Worm (Caenorhabditis elegans): ENCODE results near the gene arrd-6.
A peak's percentile ranks its signal among the peaks of the same experiment; 100 is the strongest.

arrd-6 gene

ce11 chrII:11176441-11176840 lies 33.9 kb downstream of the arrd-6 start:
- TF ChIP-seq ceh-44 (GFP tag; IDR thresholded peaks at IDR 0.05) = no peak
- TF ChIP-seq ceh-62 (tag; optimal IDR thresholded peaks at IDR 0.05) = no peak
- no peak for TF ChIP-seq F49E8.2 (tag; optimal IDR thresholded peaks at IDR 0.05; ENCODE audit: borderline replicate concordance)
- no peak for TF ChIP-seq nhr-76 (tag; optimal IDR thresholded peaks at IDR 0.05)
- TF ChIP-seq F26F4.8 (GFP tag; conservative IDR thresholded peaks at IDR 0.05) = no peak
- TF ChIP-seq jun-1 (tag; optimal IDR thresholded peaks at IDR 0.05) = no peak
- TF ChIP-seq hlh-11 (tag; optimal IDR thresholded peaks at IDR 0.05) = no peak
- TF ChIP-seq nhr-10 (tag; optimal IDR thresholded peaks at IDR 0.05) = no peak
- peak; percentile 90 for TF ChIP-seq mes-2 (tag; optimal IDR thresholded peaks at IDR 0.05; ENCODE audit: poor library complexity, severe bottlenecking)
- no peak for TF ChIP-seq tag-97 (GFP tag; IDR thresholded peaks at IDR 0.05)
- TF ChIP-seq hif-1 (tag; optimal IDR thresholded peaks at IDR 0.05) = peak in 1 of 2 experiments; percentile 51
- TF ChIP-seq daf-16 (GFP tag; optimal IDR thresholded peaks at IDR 0.05) = no peak
- no peak for TF ChIP-seq daf-16 (tag; optimal IDR thresholded peaks at IDR 0.05)
- no peak for TF ChIP-seq lin-29 (GFP tag; IDR thresholded peaks at IDR 0.05)
- no peak for TF ChIP-seq hmg-1.1 (GFP tag; IDR thresholded peaks at IDR 0.05)
- TF ChIP-seq sdz-12 (GFP tag; optimal IDR thresholded peaks at IDR 0.05) = no peak
- TF ChIP-seq rbr-2 (tag; optimal IDR thresholded peaks at IDR 0.05) = no peak
- no peak for TF ChIP-seq zip-2 (tag; optimal IDR thresholded peaks at IDR 0.05)
- TF ChIP-seq ceh-28 (tag; optimal IDR thresholded peaks at IDR 0.05) = no peak
- TF ChIP-seq set-16 (GFP tag; IDR thresholded peaks at IDR 0.05) = no peak
- no peak for TF ChIP-seq php-3 (GFP tag; IDR thresholded peaks at IDR 0.05)
- no peak for TF ChIP-seq nhr-77 (tag; optimal IDR thresholded peaks at IDR 0.05)
- TF ChIP-seq arid-1 (GFP tag; conservative IDR thresholded peaks at IDR 0.05) = no peak
- no peak for TF ChIP-seq ztf-7 (tag; optimal IDR thresholded peaks at IDR 0.05)
- TF ChIP-seq aly-2 (tag; optimal IDR thresholded peaks at IDR 0.05) = no peak
- TF ChIP-seq lsy-2 (tag; optimal IDR thresholded peaks at IDR 0.05) = peak in 1 of 2 experiments; percentile 7
- peak; percentile 52 for TF ChIP-seq lin-38 (GFP tag; IDR thresholded peaks at IDR 0.05)
- no peak for TF ChIP-seq Y48G9A.11 (GFP tag; IDR thresholded peaks at IDR 0.05)
- no peak for TF ChIP-seq T20F7.1 (GFP tag; optimal IDR thresholded peaks at IDR 0.05)
- no peak for TF ChIP-seq F37D6.2 (tag; optimal IDR thresholded peaks at IDR 0.05)
- TF ChIP-seq zag-1 (tag; optimal IDR thresholded peaks at IDR 0.05) = no peak
- TF ChIP-seq F44E2.7 (GFP tag; IDR thresholded peaks at IDR 0.05) = no peak
- TF ChIP-seq mxl-3 (GFP tag; optimal IDR thresholded peaks at IDR 0.05) = no peak
- TF ChIP-seq skn-1 (tag; optimal IDR thresholded peaks at IDR 0.05) = no peak
- no peak for TF ChIP-seq nhr-237 (tag; optimal IDR thresholded peaks at IDR 0.05)
- TF ChIP-seq fkh-10 (GFP tag; optimal IDR thresholded peaks at IDR 0.05) = no peak
- TF ChIP-seq egl-43 (GFP tag; IDR thresholded peaks at IDR 0.05) = no peak
- TF ChIP-seq nhr-42 (GFP tag; IDR thresholded peaks at IDR 0.05) = no peak
- TF ChIP-seq lir-3 (tag; optimal IDR thresholded peaks at IDR 0.05) = no peak
- no peak for TF ChIP-seq Y75B8A.6 (GFP tag; IDR thresholded peaks at IDR 0.05)
- TF ChIP-seq mep-1 (tag; optimal IDR thresholded peaks at IDR 0.05) = no peak
- no peak for TF ChIP-seq mdt-29 (GFP tag; IDR thresholded peaks at IDR 0.05)
- TF ChIP-seq hlh-30 (tag; optimal IDR thresholded peaks at IDR 0.05; ENCODE audit: insufficient read depth) = peak; percentile 37
- no peak for TF ChIP-seq snpc-4 (tag; optimal IDR thresholded peaks at IDR 0.05)
- TF ChIP-seq pha-4 (GFP tag; IDR thresholded peaks at IDR 0.05) = no peak
- no peak for TF ChIP-seq pha-4 (tag; optimal IDR thresholded peaks at IDR 0.05)
- peak; percentile 98 for TF ChIP-seq aha-1 (tag)
- no peak for TF ChIP-seq fos-1 (tag; optimal IDR thresholded peaks at IDR 0.05)
- no peak for TF ChIP-seq spr-1 (tag; optimal IDR thresholded peaks at IDR 0.05)
- no peak for TF ChIP-seq cey-2 (tag; optimal IDR thresholded peaks at IDR 0.05; ENCODE audit: borderline replicate concordance, insufficient read depth)
- peak in 1 of 2 experiments; percentile 41 for TF ChIP-seq unc-62 (GFP tag; optimal IDR thresholded peaks at IDR 0.05 in 1 of 2)
- TF ChIP-seq unc-62 (tag; optimal IDR thresholded peaks at IDR 0.05) = no peak
- no peak for TF ChIP-seq ces-1 (GFP tag; optimal IDR thresholded peaks at IDR 0.05)
